Fruit fly (Drosophila melanogaster) whole organism, pupa: ENCODE results near the gene CG8142.

Experiments used
- CG10348 ChIP-seq: fragments of 200-800 bp; sonication (Bioruptor generic); IDR thresholded peaks from 2 replicates; pipeline ENCODE4 v1.3.6; 2022; ENCODE audit warnings: missing biosample characterization, missing genetic modification characterization
- CG12605 ChIP-seq: fragments of 200-800 bp; sonication (Bioruptor generic); IDR thresholded peaks from 2 replicates; pipeline ENCODE4 v1.3.6; 2022; ENCODE audit warnings: missing biosample characterization, missing genetic modification characterization
- CG13204 ChIP-seq: fragments of 200-800 bp; sonication (Bioruptor generic); optimal IDR thresholded peaks from 2 replicates; lab custom pipeline; 2018; ENCODE audit warnings: missing biosample characterization, mild to moderate bottlenecking, missing genetic modification characterization, moderate library complexity
- CG14655 ChIP-seq: fragments of 200-800 bp; sonication (Bioruptor generic); optimal IDR thresholded peaks from 3 replicates; lab custom pipeline; 2017; ENCODE audit warnings: mild to moderate bottlenecking, missing biosample characterization, missing genetic modification reagents, missing genetic modification characterization
- CG15710 ChIP-seq: fragments of 200-800 bp; sonication (Bioruptor generic); optimal IDR thresholded peaks from 2 replicates; lab custom pipeline; 2018; ENCODE audit warnings: missing biosample characterization, mild to moderate bottlenecking, missing genetic modification characterization, moderate library complexity
- CG17806 ChIP-seq: fragments of 200-800 bp; sonication (Bioruptor generic); optimal IDR thresholded peaks from 2 replicates; lab custom pipeline; 2018; ENCODE audit warnings: missing biosample characterization, mild to moderate bottlenecking, missing genetic modification characterization, moderate library complexity
- CG32121 ChIP-seq: fragments of 200-800 bp; sonication (Bioruptor generic); IDR thresholded peaks from 2 replicates; pipeline ENCODE4 v1.3.6; 2022; ENCODE audit warnings: missing biosample characterization, missing genetic modification characterization
- CG34367 ChIP-seq: fragments of 200-800 bp; sonication (Bioruptor generic); optimal IDR thresholded peaks from 2 replicates; lab custom pipeline; 2018; ENCODE audit warnings: missing biosample characterization, mild to moderate bottlenecking, missing genetic modification characterization
- CG4496 ChIP-seq: fragments of 200-800 bp; sonication (Bioruptor generic); IDR thresholded peaks from 3 replicates; pipeline ENCODE4 v1.3.6; 2022; ENCODE audit warnings: missing biosample characterization, missing genetic modification characterization
- CG8159 ChIP-seq: fragments of 200-800 bp; sonication (Bioruptor generic); optimal IDR thresholded peaks from 3 replicates; lab custom pipeline; 2018; ENCODE audit warnings: missing biosample characterization, mild to moderate bottlenecking, missing genetic modification characterization, moderate library complexity
- CG8301 ChIP-seq: fragments of 200-800 bp; sonication (Bioruptor generic); optimal IDR thresholded peaks from 2 replicates; lab custom pipeline; 2018; ENCODE audit warnings: missing biosample characterization, mild to moderate bottlenecking, missing genetic modification characterization
- CG9948 ChIP-seq: fragments of 200-800 bp; sonication (Bioruptor generic); optimal IDR thresholded peaks from 2 replicates; lab custom pipeline; 2018; ENCODE audit warnings: missing biosample characterization, mild to moderate bottlenecking, missing genetic modification characterization, moderate library complexity
- D1 ChIP-seq: fragments of 200-800 bp; sonication (Bioruptor generic); optimal IDR thresholded peaks from 2 replicates; lab custom pipeline; 2018; ENCODE audit warnings: missing biosample characterization, mild to moderate bottlenecking, missing genetic modification characterization, moderate library complexity
- EcR ChIP-seq: fragments of 200-800 bp; sonication (Bioruptor generic); optimal IDR thresholded peaks from 3 replicates; lab custom pipeline; 2019; ENCODE audit warnings: missing biosample characterization, missing genetic modification characterization, mild to moderate bottlenecking, moderate library complexity, missing genetic modification reagents
- Ets98B ChIP-seq: fragments of 200-800 bp; sonication (Bioruptor generic); IDR thresholded peaks from 2 replicates; pipeline ENCODE4 v1.3.6; 2022; ENCODE audit warnings: missing biosample characterization, missing genetic modification characterization
- Pif1A ChIP-seq: fragments of 200-800 bp; sonication (Bioruptor generic); optimal IDR thresholded peaks from 3 replicates; lab custom pipeline; 2016; ENCODE audit warnings: missing biosample characterization, missing genetic modification characterization
- Pif1B ChIP-seq: fragments of 200-800 bp; sonication (Bioruptor generic); optimal IDR thresholded peaks from 3 replicates; lab custom pipeline; 2016; ENCODE audit warnings: missing biosample characterization, missing genetic modification characterization
- Snoo ChIP-seq: fragments of 200-800 bp; sonication (Bioruptor generic); optimal IDR thresholded peaks from 3 replicates; lab custom pipeline; 2017; ENCODE audit warnings: missing biosample characterization, mild to moderate bottlenecking, missing genetic modification characterization, inconsistent platforms
- fd96Ca ChIP-seq: fragments of 200-800 bp; sonication (Bioruptor generic); IDR thresholded peaks from 3 replicates; pipeline ENCODE4 v1.3.6; 2022; ENCODE audit warnings: missing biosample characterization, missing genetic modification characterization
- gl ChIP-seq: fragments of 200-800 bp; sonication (Bioruptor generic); optimal IDR thresholded peaks from 2 replicates; lab custom pipeline; 2018; ENCODE audit warnings: missing biosample characterization, mild to moderate bottlenecking, missing genetic modification characterization
- rn ChIP-seq: fragments of 200-800 bp; sonication (Bioruptor generic); IDR thresholded peaks from 2 replicates; pipeline ENCODE4 v1.3.6; 2022; ENCODE audit warnings: missing biosample characterization, missing genetic modification characterization

CG8142 gene

dm6 chrX:17873329-17873728, 28.8 kb upstream of the CG8142 start:
- no peak for TF ChIP-seq Pif1B (GFP tag; lab: Kevin White, UChicago)
- peak; percentile 73 for TF ChIP-seq EcR (GFP tag; lab: Kevin White, UChicago)
- TF ChIP-seq, all 21 proteins: peak for 1

DNA sequence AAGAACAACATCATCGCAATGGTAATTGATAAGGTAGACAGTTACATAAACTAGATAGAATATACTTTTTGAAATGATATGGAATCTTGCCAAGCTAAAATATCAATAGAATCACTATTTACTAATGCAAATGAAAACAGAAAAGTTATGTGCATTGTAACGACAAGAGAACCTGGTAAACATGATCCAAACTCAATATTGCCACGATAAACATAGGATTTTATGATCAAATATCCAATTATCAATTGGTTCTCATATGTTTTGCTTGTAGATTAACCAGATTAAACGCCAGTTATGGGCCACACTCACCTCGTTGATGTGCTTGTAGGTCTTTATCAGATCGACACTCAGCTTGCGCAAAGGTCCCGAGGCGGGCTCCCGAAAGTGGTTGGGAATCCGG, 27.8 kb upstream of the CG8142 start:
- no peak for TF ChIP-seq CG8301 (tag; lab: Kevin White, UChicago)
- TF ChIP-seq CG12605 (GFP tag; lab: Robert Waterston, UW), result no peak
- TF ChIP-seq, all 21 proteins: peak for 0

DNA sequence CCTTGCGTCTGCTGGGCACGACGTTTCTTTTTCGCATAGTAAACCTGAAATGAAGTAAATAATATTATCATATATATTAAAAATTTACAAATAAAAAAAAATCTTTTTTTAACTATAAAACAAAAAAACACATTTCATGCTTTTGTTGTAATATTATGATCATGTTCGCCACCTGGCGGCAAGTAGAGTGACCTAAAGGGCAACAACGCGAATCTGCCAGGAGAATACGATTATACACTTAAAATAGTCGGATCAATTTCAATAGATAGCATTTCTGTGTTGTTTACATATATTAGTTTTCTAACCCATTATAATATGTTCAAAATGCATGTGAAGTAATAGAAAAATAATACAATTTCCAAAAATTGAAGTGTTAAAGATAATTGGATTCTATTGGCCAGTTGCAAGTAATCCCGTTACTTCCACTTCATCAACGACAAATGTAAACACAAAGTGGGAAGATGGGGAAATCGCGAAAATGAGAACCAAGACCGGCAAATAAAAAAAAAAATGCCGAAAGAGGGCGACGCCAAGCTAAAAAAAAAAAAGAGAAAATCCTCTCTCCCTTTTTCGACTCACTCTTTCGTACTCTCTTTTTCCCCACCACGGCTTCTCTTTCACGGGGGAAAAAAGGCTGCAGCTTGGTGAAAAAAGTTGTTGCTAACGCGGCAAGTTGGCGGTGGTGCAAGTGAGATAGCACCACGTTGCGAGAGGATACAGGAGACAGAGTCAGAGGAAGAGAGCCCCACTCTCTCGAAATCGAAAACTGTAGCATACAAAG, 26.3 kb upstream of the CG8142 start:
- TF ChIP-seq rn (GFP tag; lab: Robert Waterston, UW), result no peak
- TF ChIP-seq CG8159 (tag; lab: Kevin White, UChicago), result no peak
- no peak for TF ChIP-seq CG9948
- no peak for TF ChIP-seq Snoo (tag; lab: Kevin White, UChicago)
- peak; percentile 29 for TF ChIP-seq Pif1A (GFP tag; lab: Kevin White, UChicago)
- no peak for TF ChIP-seq D1 (tag; lab: Kevin White, UChicago)
- no peak for TF ChIP-seq CG15710 (tag; lab: Kevin White, UChicago)
- TF ChIP-seq EcR (GFP tag; lab: Kevin White, UChicago), result peak; percentile 44
- no peak for TF ChIP-seq Ets98B
- TF ChIP-seq CG12605 (GFP tag; lab: Robert Waterston, UW), result 0 out of 2 replicates have a peak, but pooled peaks have one; percentile 31
- TF ChIP-seq CG4496 (GFP tag; lab: Robert Waterston, UW), result peak; percentile 49; the same call in 1 of the 3 replicates
- no peak for TF ChIP-seq CG34367 (tag; lab: Kevin White, UChicago)
- TF ChIP-seq CG10348 (GFP tag; lab: Robert Waterston, UW), result no peak
- TF ChIP-seq CG14655 (GFP tag; lab: Kevin White, UChicago), result no peak
- TF ChIP-seq CG13204 (GFP tag; lab: Kevin White, UChicago), result no peak
- no peak for TF ChIP-seq CG8301 (tag; lab: Kevin White, UChicago)
- TF ChIP-seq CG32121 (GFP tag; lab: Robert Waterston, UW), result no peak
- TF ChIP-seq CG17806 (tag; lab: Kevin White, UChicago), result no peak
- TF ChIP-seq fd96Ca (GFP tag; lab: Robert Waterston, UW), result peak; percentile 28; the same call in 1 of the 3 replicates
- no peak for TF ChIP-seq gl (tag; lab: Kevin White, UChicago)
- TF ChIP-seq Pif1B (GFP tag; lab: Kevin White, UChicago), result no peak

dm6 chrX:17865103-17865502, 20.6 kb upstream of the CG8142 start:
- no peak for TF ChIP-seq CG13204 (GFP tag; lab: Kevin White, UChicago)

DNA sequence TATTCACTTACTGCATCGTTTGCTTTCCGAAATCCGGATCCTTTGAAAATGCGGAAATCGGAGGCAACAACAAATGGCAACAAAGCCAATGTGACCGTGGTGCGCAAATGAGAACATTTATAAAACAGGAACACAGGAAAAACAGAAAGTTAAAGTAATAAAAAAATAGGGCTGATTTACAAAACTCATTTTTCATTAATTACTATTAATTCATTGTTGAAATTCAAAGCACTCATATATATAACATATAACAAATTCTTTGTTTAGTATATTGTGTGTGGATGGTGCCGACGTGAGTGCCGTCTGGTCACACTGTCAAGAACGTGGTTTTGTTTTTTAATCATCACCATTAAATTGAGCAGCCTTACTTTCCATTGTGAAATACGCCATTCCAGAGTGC, 16.2 kb upstream of the CG8142 start, which contains the start of the genes Arp8 and CG6769:
Gene Arp8 (minus strand): TSS at position 90 of the 400 bp plus-strand sequence.
Gene CG6769 (plus strand): TSS at position 292 of the 400 bp plus-strand sequence.
- TF ChIP-seq rn (GFP tag; lab: Robert Waterston, UW), result no peak
- TF ChIP-seq CG4496 (GFP tag; lab: Robert Waterston, UW), result no peak
- TF ChIP-seq D1 (tag; lab: Kevin White, UChicago), result no peak
- no peak for TF ChIP-seq Pif1B (GFP tag; lab: Kevin White, UChicago)
- TF ChIP-seq CG9948, result no peak
- no peak for TF ChIP-seq CG15710 (tag; lab: Kevin White, UChicago)
- no peak for TF ChIP-seq CG8301 (tag; lab: Kevin White, UChicago)
- TF ChIP-seq fd96Ca (GFP tag; lab: Robert Waterston, UW), result no peak
- no peak for TF ChIP-seq CG10348 (GFP tag; lab: Robert Waterston, UW)
- TF ChIP-seq CG12605 (GFP tag; lab: Robert Waterston, UW), result no peak

dm6 chrX:17857809-17858208, 13.3 kb upstream of the CG8142 start:
- no peak for TF ChIP-seq CG13204 (GFP tag; lab: Kevin White, UChicago)
- TF ChIP-seq CG4496 (GFP tag; lab: Robert Waterston, UW), result no peak
- TF ChIP-seq CG12605 (GFP tag; lab: Robert Waterston, UW), result no peak
- TF ChIP-seq CG34367 (tag; lab: Kevin White, UChicago), result no peak
- TF ChIP-seq Pif1A (GFP tag; lab: Kevin White, UChicago), result no peak
- TF ChIP-seq CG14655 (GFP tag; lab: Kevin White, UChicago), result no peak
- TF ChIP-seq CG9948, result no peak
- TF ChIP-seq rn (GFP tag; lab: Robert Waterston, UW), result no peak
- no peak for TF ChIP-seq CG17806 (tag; lab: Kevin White, UChicago)
- TF ChIP-seq, all 21 proteins: peak for 0
